Worm (Caenorhabditis elegans) whole organism, late embryonic: ENCODE results near the gene dmsr-1.
"Not testable (repeated sequence)": the region's sequence is repeated elsewhere in the genome, so short reads cannot be mapped to it uniquely, and the experiment has no call there.

Source experiments
- F13H6.1 ChIP-seq: sonication (generic microtip); optimal IDR thresholded peaks from 2 replicates; lab custom pipeline; 2016; ENCODE audit warnings: missing genetic modification characterization, missing compliant biosample characterization
- T23F11.4 ChIP-seq: fragments of 200-800 bp; sonication (Bioruptor generic); optimal IDR thresholded peaks from 2 replicates; lab custom pipeline; 2018; ENCODE audit warnings: mild to moderate bottlenecking, missing genetic modification characterization, missing compliant biosample characterization
- ceh-9 ChIP-seq: sonication (generic microtip); optimal IDR thresholded peaks from 2 replicates; lab custom pipeline; 2016; ENCODE audit warnings: mild to moderate bottlenecking, missing genetic modification characterization, inconsistent platforms, missing compliant biosample characterization
- dve-1 ChIP-seq: sonication (generic microtip); optimal IDR thresholded peaks from 2 replicates; lab custom pipeline; 2017; ENCODE audit warnings: antibody characterized with exemption, mild to moderate bottlenecking, missing genetic modification characterization, missing compliant biosample characterization
- fkh-10 ChIP-seq: fragments of 150-350 bp; optimal IDR thresholded peaks from 2 replicates; lab custom pipeline; 2014; ENCODE audit warnings: missing biosample characterization, missing genetic modification reagents, missing genetic modification characterization
- gmeb-2 ChIP-seq: sonication (generic microtip); optimal IDR thresholded peaks from 2 replicates; lab custom pipeline; 2016; ENCODE audit warnings: missing genetic modification characterization, inconsistent platforms, missing compliant biosample characterization
- nhr-11 ChIP-seq: fragments of 150-350 bp; optimal IDR thresholded peaks from 2 replicates; lab custom pipeline; 2014; ENCODE audit warnings: missing biosample characterization, missing genetic modification characterization
- odd-2 ChIP-seq: sonication (generic microtip); optimal IDR thresholded peaks from 2 replicates; lab custom pipeline; 2017; ENCODE audit warnings: antibody characterized with exemption, mild to moderate bottlenecking, missing genetic modification characterization, missing compliant biosample characterization
- rnt-1 ChIP-seq: sonication (generic microtip); optimal IDR thresholded peaks from 2 replicates; lab custom pipeline; 2016; ENCODE audit warnings: missing genetic modification characterization, missing compliant biosample characterization
- syd-9 ChIP-seq: sonication (generic microtip); optimal IDR thresholded peaks from 2 replicates; lab custom pipeline; 2016; ENCODE audit warnings: mild to moderate bottlenecking, missing genetic modification characterization, moderate library complexity, missing compliant biosample characterization
- unc-42 ChIP-seq: sonication (generic microtip); optimal IDR thresholded peaks from 2 replicates; lab custom pipeline; 2016; ENCODE audit warnings: missing genotype, missing genetic modification characterization, missing compliant biosample characterization

- not testable (repeated sequence) for TF ChIP-seq T23F11.4 (GFP tag; lab: Kevin White, UChicago); rnt-1; odd-2 (tag; lab: Kevin White, UChicago); syd-9 (tag; lab: Kevin White, UChicago); dve-1 (tag; lab: Kevin White, UChicago); unc-42 (tag; lab: Kevin White, UChicago); nhr-11; gmeb-2 (tag; lab: Kevin White, UChicago); fkh-10 (GFP tag; lab: Kevin White, UChicago); F13H6.1 (tag; lab: Kevin White, UChicago); ceh-9
Measured at ce11 chrV:11475638-11476037, 37.1 kb downstream of the dmsr-1 start, which contains the start of gene T11F9.7.
